Fruit fly (Drosophila melanogaster): ENCODE measurements around the gene CG46394.
"Not testable (repeated sequence)": the region's sequence is repeated elsewhere in the genome, so short reads cannot be mapped to it uniquely, and the experiment has no call there.

Gene CG46394

DNA sequence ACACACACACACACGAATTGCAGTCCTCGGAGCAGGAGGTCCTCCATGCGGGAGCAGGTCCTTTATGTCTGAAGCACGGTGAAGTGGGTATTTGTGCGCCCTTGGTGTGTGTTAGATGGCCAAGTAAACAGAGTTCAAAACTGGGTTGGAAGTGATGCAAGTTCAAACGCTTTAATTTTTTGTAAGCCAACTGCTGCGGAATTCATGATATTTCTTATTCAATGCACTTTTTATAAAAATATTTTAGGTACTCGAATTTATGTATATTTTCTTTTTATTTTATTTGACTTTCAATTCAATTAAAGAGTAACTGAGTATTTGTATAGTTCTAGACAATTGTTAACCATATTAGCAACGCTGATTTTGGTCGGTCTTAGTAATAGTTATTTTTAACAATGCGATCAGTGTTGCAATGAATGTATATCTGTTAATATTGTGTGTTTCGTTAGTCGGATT lies at the start of gene CG46394, which contains the start of gene CG14137:
Gene CG46394, plus strand, starts transcription at position 406 of the 456 bp plus-strand sequence.
Gene CG14137, minus strand, starts transcription at position 101 of the 456 bp plus-strand sequence.
- no peak for TF ChIP-seq CG17801 (GFP tag; optimal IDR thresholded peaks at IDR 0.05; ENCODE audit: partially characterized antibody)

DNA sequence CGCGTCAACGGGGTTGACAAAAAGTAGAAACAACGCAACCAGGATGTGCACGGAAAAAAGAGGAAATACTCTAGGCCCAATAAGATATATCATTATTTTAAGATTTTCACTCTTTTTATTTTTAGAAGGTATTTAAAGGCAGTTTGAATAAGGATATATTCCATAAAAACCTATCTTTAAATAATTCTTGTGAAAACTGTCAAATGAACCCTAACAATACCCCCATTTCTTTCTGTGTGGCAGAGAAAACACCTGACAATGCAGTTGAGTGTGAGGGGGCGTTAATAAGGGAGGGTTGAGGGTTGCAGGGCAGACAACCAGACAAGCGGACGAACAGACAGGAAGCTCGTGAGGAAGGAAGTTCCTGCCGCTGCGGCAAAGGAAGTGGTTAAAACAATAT lies 48.2 kb upstream of the CG46394 start:
- TF ChIP-seq CG17801 (GFP tag; optimal IDR thresholded peaks at IDR 0.05; ENCODE audit: partially characterized antibody): no peak

dm6 chr3L:11552996-11553671 lies 47.0 kb upstream of the CG46394 start:
- TF ChIP-seq CG17801 (GFP tag; optimal IDR thresholded peaks at IDR 0.05; ENCODE audit: partially characterized antibody): peak; percentile 72

DNA sequence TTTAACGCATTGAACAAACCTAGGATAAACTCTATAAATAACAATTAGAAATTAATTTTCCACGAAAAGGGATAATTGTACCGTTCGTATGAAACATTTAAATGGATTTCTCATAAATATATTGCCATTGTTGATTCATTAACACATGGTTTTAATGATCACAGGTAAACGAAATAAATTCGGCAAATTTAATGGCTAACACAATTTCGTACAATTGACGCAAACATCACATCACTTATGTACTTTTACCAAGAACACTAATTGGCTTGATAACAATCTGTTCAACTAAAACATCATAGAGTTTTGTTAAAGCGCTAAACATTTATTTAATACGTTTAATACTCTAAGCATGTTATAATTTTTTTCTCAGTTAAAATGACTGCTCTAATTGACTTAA lies 46.5 kb upstream of the CG46394 start:
- TF ChIP-seq CG17801 (GFP tag; optimal IDR thresholded peaks at IDR 0.05; ENCODE audit: partially characterized antibody): no peak

dm6 chr3L:11554338-11554737 lies 45.8 kb upstream of the CG46394 start:
- peak; percentile 68 for TF ChIP-seq CG17801 (GFP tag; optimal IDR thresholded peaks at IDR 0.05; ENCODE audit: partially characterized antibody)

DNA sequence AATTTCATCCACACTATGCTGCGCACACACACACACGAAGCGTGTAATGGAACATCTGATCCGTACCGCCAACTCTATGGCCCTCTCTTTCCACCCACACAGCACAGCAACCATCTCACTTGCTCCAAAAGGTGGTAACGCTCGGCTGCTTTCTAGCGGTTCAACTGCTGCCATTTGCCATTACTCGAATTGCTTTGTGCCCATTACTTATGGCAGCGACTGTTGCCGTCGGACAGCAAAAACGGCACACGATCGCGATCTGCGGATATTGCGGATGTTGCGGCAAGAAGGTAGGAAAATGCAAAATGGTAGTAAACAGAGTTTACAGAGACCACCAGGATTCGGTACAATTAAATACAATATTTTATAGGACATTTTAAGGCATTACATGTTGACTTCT lies 45.4 kb upstream of the CG46394 start:
- TF ChIP-seq CG17801 (GFP tag; optimal IDR thresholded peaks at IDR 0.05; ENCODE audit: partially characterized antibody): no peak

dm6 chr3L:11555662-11556460 lies 44.3 kb upstream of the CG46394 start:
- TF ChIP-seq CG17801 (GFP tag; optimal IDR thresholded peaks at IDR 0.05; ENCODE audit: partially characterized antibody): no peak

dm6 chr3L:11556637-11557036 lies 43.5 kb upstream of the CG46394 start:
- TF ChIP-seq CG17801 (GFP tag; optimal IDR thresholded peaks at IDR 0.05; ENCODE audit: partially characterized antibody): no peak

- TF ChIP-seq CG17801 (GFP tag; optimal IDR thresholded peaks at IDR 0.05; ENCODE audit: partially characterized antibody): no peak
Measured at dm6 chr3L:11557209-11557608, 43.0 kb upstream of the CG46394 start.

DNA sequence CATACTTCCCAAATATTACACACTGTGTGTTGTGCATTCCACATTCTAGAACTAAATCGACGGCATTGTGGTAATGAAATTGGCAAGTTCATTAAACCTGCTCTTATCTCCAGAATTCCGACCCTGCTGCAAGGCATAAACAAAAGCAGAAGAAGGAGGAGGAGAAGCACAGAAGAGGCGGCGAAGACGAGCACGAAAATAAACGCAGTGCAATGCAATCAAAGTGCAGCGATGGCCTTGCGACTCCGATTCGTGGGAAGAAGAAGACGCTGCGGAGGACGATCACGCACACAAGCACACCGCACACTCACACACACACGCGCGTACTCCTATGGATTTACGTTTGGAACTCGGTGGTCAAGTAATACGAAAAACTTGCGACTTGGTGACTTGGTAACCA lies 39.3 kb upstream of the CG46394 start:
- TF ChIP-seq CG17801 (GFP tag; optimal IDR thresholded peaks at IDR 0.05; ENCODE audit: partially characterized antibody): no peak

dm6 chr3L:11561946-11562760 lies 38.0 kb upstream of the CG46394 start, which contains the start of the genes CG7394 and Mob2:
Gene CG7394 (plus strand): TSS chr3L:11561996.
Gene Mob2 (minus strand): TSS chr3L:11562233.
- TF ChIP-seq CG17801 (GFP tag; optimal IDR thresholded peaks at IDR 0.05; ENCODE audit: partially characterized antibody): peak; percentile 86

dm6 chr3L:11563972-11564533 lies 36.1 kb upstream of the CG46394 start, which contains the start of the genes CG46412 and CG33267:
Gene CG46412 (minus strand): TSS chr3L:11564072.
Gene CG33267 (plus strand): TSS chr3L:11564483.
- no peak for TF ChIP-seq CG17801 (GFP tag; optimal IDR thresholded peaks at IDR 0.05; ENCODE audit: partially characterized antibody)

dm6 chr3L:11574563-11574962 lies 25.6 kb upstream of the CG46394 start, which contains the start of gene CG33490:
Gene CG33490 (minus strand): TSS chr3L:11574663.
- no peak for TF ChIP-seq CG17801 (GFP tag; optimal IDR thresholded peaks at IDR 0.05; ENCODE audit: partially characterized antibody)

dm6 chr3L:11576944-11577343 lies 23.2 kb upstream of the CG46394 start, which contains the start of gene CG33489:
Gene CG33489 (minus strand): TSS chr3L:11577044.
- not testable (repeated sequence) for TF ChIP-seq CG17801 (GFP tag; optimal IDR thresholded peaks at IDR 0.05; ENCODE audit: partially characterized antibody)

All from ovary, adult (tissue).